Fruit fly (Drosophila melanogaster): Measurements from ENCODE around the gene CG14642.

dm6 chr3R:4214601-4215000 is 27.9 kb downstream of the CG14642 start:
- TF ChIP-seq Dll (optimal IDR thresholded peaks at IDR 0.05) (peak; percentile 14), psq (optimal IDR thresholded peaks at IDR 0.05) (no peak), EcR (GFP tag; optimal IDR thresholded peaks at IDR 0.05) (no peak), usp (GFP tag; optimal IDR thresholded peaks at IDR 0.05) (no peak)

Measured in whole organism.